Fruit fly (Drosophila melanogaster) whole organism, embryonic: Measurements from ENCODE around the gene orion.

Experiments used
- Bdp1 ChIP-seq: fragments of 200-800 bp; sonication (Bioruptor generic); optimal IDR thresholded peaks from 3 replicates; lab custom pipeline; 2016; ENCODE audit warnings: missing biosample characterization, missing genetic modification characterization
- BtbVII ChIP-seq: fragments of 200-800 bp; sonication (Bioruptor generic); optimal IDR thresholded peaks from 3 replicates; lab custom pipeline; 2017; ENCODE audit warnings: missing biosample characterization, mild to moderate bottlenecking, missing genetic modification characterization
- CG10209 ChIP-seq: fragments of 200-800 bp; sonication (Bioruptor generic); optimal IDR thresholded peaks from 3 replicates; lab custom pipeline; 2017; ENCODE audit warnings: missing biosample characterization, mild to moderate bottlenecking, missing genetic modification characterization, missing genetic modification reagents
- CG1024 ChIP-seq: fragments of 200-800 bp; sonication (Bioruptor generic); IDR thresholded peaks from 2 replicates; pipeline ENCODE4 v1.3.6; 2022; ENCODE audit warnings: missing biosample characterization, missing genetic modification characterization
- CG10431 ChIP-seq: fragments of 200-800 bp; sonication (Bioruptor generic); optimal IDR thresholded peaks from 3 replicates; lab custom pipeline; 2018; ENCODE audit warnings: missing biosample characterization, mild to moderate bottlenecking, missing genetic modification characterization
- CG10654 ChIP-seq: fragments of 200-800 bp; sonication (Bioruptor generic); optimal IDR thresholded peaks from 2 replicates; lab custom pipeline; 2016; ENCODE audit warnings: missing biosample characterization, missing genetic modification characterization
- CG11560 ChIP-seq: fragments of 200-800 bp; sonication (Bioruptor generic); IDR thresholded peaks from 3 replicates; pipeline ENCODE4 v1.3.6; 2022; ENCODE audit warnings: missing biosample characterization, missing genetic modification characterization
- CG11696 ChIP-seq: fragments of 200-800 bp; sonication (Bioruptor generic); IDR thresholded peaks from 2 replicates; pipeline ENCODE4 v1.3.6; 2022; ENCODE audit warnings: missing biosample characterization, missing genetic modification characterization
- CG12219 ChIP-seq: fragments of 200-800 bp; sonication (Bioruptor generic); optimal IDR thresholded peaks from 3 replicates; lab custom pipeline; 2018; ENCODE audit warnings: missing biosample characterization, mild to moderate bottlenecking, missing genetic modification characterization
- CG1233 ChIP-seq: fragments of 200-800 bp; sonication (Bioruptor generic); optimal IDR thresholded peaks from 4 replicates; lab custom pipeline; 2018; ENCODE audit warnings: missing biosample characterization, mild to moderate bottlenecking, missing genetic modification characterization
- CG15073 ChIP-seq: fragments of 200-800 bp; sonication (Bioruptor generic); optimal IDR thresholded peaks from 2 replicates; lab custom pipeline; 2016; ENCODE audit warnings: missing biosample characterization, missing genetic modification characterization
- CG17829 ChIP-seq: fragments of 200-800 bp; optimal IDR thresholded peaks from 2 replicates; lab custom pipeline; 2019; ENCODE audit warnings: missing biosample characterization, mild to moderate bottlenecking, missing genetic modification characterization, moderate library complexity
- CG17912 ChIP-seq: fragments of 200-800 bp; sonication (Bioruptor generic); optimal IDR thresholded peaks from 2 replicates; lab custom pipeline; 2018; ENCODE audit warnings: missing biosample characterization, mild to moderate bottlenecking, missing genetic modification characterization
- CG18262 ChIP-seq: fragments of 200-800 bp; optimal IDR thresholded peaks from 3 replicates; lab custom pipeline; 2019; ENCODE audit warnings: missing biosample characterization, mild to moderate bottlenecking, missing genetic modification characterization, moderate library complexity
- CG3407 ChIP-seq: fragments of 200-800 bp; sonication (Bioruptor generic); optimal IDR thresholded peaks from 2 replicates; lab custom pipeline; 2018; ENCODE audit warnings: missing biosample characterization, mild to moderate bottlenecking, missing genetic modification characterization
- CG3838 ChIP-seq: fragments of 200-800 bp; sonication (Bioruptor generic); optimal IDR thresholded peaks from 3 replicates; lab custom pipeline; 2016; ENCODE audit warnings: missing biosample characterization, missing genetic modification characterization
- CG5245 ChIP-seq: fragments of 200-800 bp; sonication (Bioruptor generic); optimal IDR thresholded peaks from 3 replicates; lab custom pipeline; 2016; ENCODE audit warnings: missing biosample characterization, missing genetic modification characterization
- CG8388 ChIP-seq: fragments of 200-800 bp; sonication (Bioruptor generic); optimal IDR thresholded peaks from 2 replicates; lab custom pipeline; 2019; ENCODE audit warnings: missing biosample characterization, mild to moderate bottlenecking, missing genetic modification characterization, moderate library complexity
- CG9215 ChIP-seq: fragments of 200-800 bp; sonication (Bioruptor generic); IDR thresholded peaks from 2 replicates; pipeline ENCODE4 v1.3.6; 2022; ENCODE audit warnings: missing biosample characterization, missing genetic modification characterization
- E2f2 ChIP-seq: fragments of 200-800 bp; sonication (Bioruptor generic); IDR thresholded peaks from 2 replicates; pipeline ENCODE4 v1.3.6; 2022; ENCODE audit warnings: missing biosample characterization, missing genetic modification characterization
- ERR ChIP-seq: fragments of 200-800 bp; sonication (Bioruptor generic); optimal IDR thresholded peaks from 2 replicates; lab custom pipeline; 2016; ENCODE audit warnings: missing biosample characterization, missing genetic modification characterization
- Ets65A ChIP-seq: fragments of 200-800 bp; sonication (Bioruptor generic); peaks from one replicate; lab custom pipeline; 2016; ENCODE audit warnings: missing biosample characterization, missing genetic modification characterization
- Fer1 ChIP-seq: fragments of 200-800 bp; sonication (Bioruptor generic); optimal IDR thresholded peaks from 2 replicates; lab custom pipeline; 2017; ENCODE audit warnings: missing biosample characterization, mild to moderate bottlenecking, missing genetic modification characterization
- GATAe ChIP-seq: fragments of 200-800 bp; sonication (Bioruptor generic); conservative IDR thresholded peaks from 2 replicates; pipeline ENCODE4 v1.3.6; 2022; ENCODE audit warnings: missing biosample characterization, missing genetic modification characterization
- Hand ChIP-seq: fragments of 200-800 bp; sonication (Bioruptor generic); optimal IDR thresholded peaks from 2 replicates; lab custom pipeline; 2017; ENCODE audit warnings: mild to moderate bottlenecking, missing biosample characterization, missing genetic modification reagents, missing genetic modification characterization
- Hmr ChIP-seq: fragments of 200-800 bp; sonication (Bioruptor generic); optimal IDR thresholded peaks from 3 replicates; lab custom pipeline; 2017; ENCODE audit warnings: mild to moderate bottlenecking, missing biosample characterization, missing genetic modification reagents, missing genetic modification characterization
- Hr78 ChIP-seq, 2 experiments: fragments of 200-800 bp in 1 of 2; fragments of >200 bp in 1 of 2; sonication (Bioruptor generic) in 1 of 2; optimal IDR thresholded peaks; 2 replicates each; lab custom pipeline; 2017 to 2019; ENCODE audit warnings: missing biosample characterization in 2 of 2, missing genetic modification characterization in 2 of 2, mild to moderate bottlenecking in 1 of 2, moderate library complexity in 1 of 2
- Jarid2 ChIP-seq: fragments of 200-800 bp; sonication (Bioruptor generic); optimal IDR thresholded peaks from 3 replicates; lab custom pipeline; 2017; ENCODE audit warnings: mild to moderate bottlenecking, missing biosample characterization, missing genetic modification reagents, missing genetic modification characterization
- Rx ChIP-seq: fragments of 200-800 bp; sonication (Bioruptor generic); IDR thresholded peaks from 2 replicates; pipeline ENCODE4 v1.3.6; 2022; ENCODE audit warnings: missing biosample characterization, missing genetic modification characterization
- Side ChIP-seq: fragments of 200-800 bp; sonication (Bioruptor generic); optimal IDR thresholded peaks from 2 replicates; lab custom pipeline; 2016; ENCODE audit warnings: missing biosample characterization, missing genetic modification characterization
- Sox100B ChIP-seq: fragments of 200-800 bp; sonication (Bioruptor generic); optimal IDR thresholded peaks from 3 replicates; lab custom pipeline; 2018; ENCODE audit warnings: missing biosample characterization, mild to moderate bottlenecking, missing genetic modification characterization
- aop ChIP-seq: fragments of 200-800 bp; sonication (Bioruptor generic); IDR thresholded peaks from 2 replicates; pipeline ENCODE4 v1.3.6; 2022; ENCODE audit warnings: missing biosample characterization, missing genetic modification characterization
- ara ChIP-seq: fragments of 200-800 bp; sonication (Bioruptor generic); IDR thresholded peaks from 2 replicates; pipeline ENCODE4 v1.3.6; 2022; ENCODE audit warnings: missing biosample characterization, missing genetic modification characterization
- caup ChIP-seq: fragments of 200-800 bp; sonication (Bioruptor generic); optimal IDR thresholded peaks from 3 replicates; lab custom pipeline; 2017; ENCODE audit warnings: missing biosample characterization, mild to moderate bottlenecking, missing genetic modification characterization, moderate library complexity; ENCODE audit not compliant: severe bottlenecking
- cwo ChIP-seq: fragments of 200-800 bp; sonication (Bioruptor generic); optimal IDR thresholded peaks from 3 replicates; lab custom pipeline; 2017; ENCODE audit warnings: missing biosample characterization, missing genetic modification characterization, mild to moderate bottlenecking, moderate library complexity, missing genetic modification reagents
- dpn ChIP-seq, 2 experiments: fragments of 200-800 bp; sonication (Bioruptor generic); optimal IDR thresholded peaks; 3 replicates each; lab custom pipeline; 2016; ENCODE audit warnings: missing biosample characterization in 2 of 2, missing genetic modification characterization in 2 of 2
- gcm ChIP-seq: fragments of 200-800 bp; sonication (Bioruptor generic); optimal IDR thresholded peaks from 2 replicates; lab custom pipeline; 2019; ENCODE audit warnings: missing biosample characterization, mild to moderate bottlenecking, missing genetic modification characterization, moderate library complexity
- gcm2 ChIP-seq: fragments of 200-800 bp; sonication (Bioruptor generic); optimal IDR thresholded peaks from 2 replicates; lab custom pipeline; 2016; ENCODE audit warnings: missing biosample characterization, missing genetic modification characterization
- gro ChIP-seq: fragments of 200-800 bp; sonication (Bioruptor generic); optimal IDR thresholded peaks from 2 replicates; lab custom pipeline; 2016; ENCODE audit warnings: missing biosample characterization, missing genetic modification characterization
- inv ChIP-seq: fragments of 200-800 bp; sonication (Bioruptor generic); IDR thresholded peaks from 2 replicates; pipeline ENCODE4 v1.3.6; 2022; ENCODE audit warnings: missing biosample characterization, missing genetic modification characterization; ENCODE audit not compliant: partially characterized antibody
- ken ChIP-seq: fragments of 200-800 bp; sonication (Bioruptor generic); IDR thresholded peaks from 3 replicates; pipeline ENCODE4 v1.3.6; 2022; ENCODE audit warnings: missing biosample characterization, missing genetic modification characterization
- luna ChIP-seq: fragments of 200-800 bp; sonication (Bioruptor generic); optimal IDR thresholded peaks from 2 replicates; lab custom pipeline; 2016; ENCODE audit warnings: missing biosample characterization, missing genetic modification characterization
- nerfin-2 ChIP-seq: fragments of 200-800 bp; sonication (Bioruptor generic); IDR thresholded peaks from 2 replicates; pipeline ENCODE4 v1.3.6; 2022; ENCODE audit warnings: missing biosample characterization, missing genetic modification characterization; ENCODE audit not compliant: partially characterized antibody
- ro ChIP-seq: fragments of 200-800 bp; sonication (Bioruptor generic); IDR thresholded peaks from 2 replicates; pipeline ENCODE4 v1.3.6; 2022; ENCODE audit warnings: missing biosample characterization, missing genetic modification characterization
- sqz ChIP-seq: fragments of 200-800 bp; sonication (Bioruptor generic); optimal IDR thresholded peaks from 3 replicates; lab custom pipeline; 2018; ENCODE audit warnings: missing biosample characterization, mild to moderate bottlenecking, missing genetic modification characterization
- tll ChIP-seq, 2 experiments: fragments of 200-800 bp in 1 of 2; fragments of >200 bp in 1 of 2; sonication (Bioruptor generic) in 1 of 2; optimal IDR thresholded peaks; 2 replicates each; lab custom pipeline; 2017 to 2019; ENCODE audit warnings: missing biosample characterization in 2 of 2, missing genetic modification characterization in 2 of 2, mild to moderate bottlenecking in 1 of 2, moderate library complexity in 1 of 2
- zen ChIP-seq: fragments of 200-800 bp; sonication (Bioruptor generic); optimal IDR thresholded peaks from 3 replicates; lab custom pipeline; 2018; ENCODE audit warnings: missing biosample characterization, mild to moderate bottlenecking, missing genetic modification characterization, moderate library complexity

The orion gene

DNA sequence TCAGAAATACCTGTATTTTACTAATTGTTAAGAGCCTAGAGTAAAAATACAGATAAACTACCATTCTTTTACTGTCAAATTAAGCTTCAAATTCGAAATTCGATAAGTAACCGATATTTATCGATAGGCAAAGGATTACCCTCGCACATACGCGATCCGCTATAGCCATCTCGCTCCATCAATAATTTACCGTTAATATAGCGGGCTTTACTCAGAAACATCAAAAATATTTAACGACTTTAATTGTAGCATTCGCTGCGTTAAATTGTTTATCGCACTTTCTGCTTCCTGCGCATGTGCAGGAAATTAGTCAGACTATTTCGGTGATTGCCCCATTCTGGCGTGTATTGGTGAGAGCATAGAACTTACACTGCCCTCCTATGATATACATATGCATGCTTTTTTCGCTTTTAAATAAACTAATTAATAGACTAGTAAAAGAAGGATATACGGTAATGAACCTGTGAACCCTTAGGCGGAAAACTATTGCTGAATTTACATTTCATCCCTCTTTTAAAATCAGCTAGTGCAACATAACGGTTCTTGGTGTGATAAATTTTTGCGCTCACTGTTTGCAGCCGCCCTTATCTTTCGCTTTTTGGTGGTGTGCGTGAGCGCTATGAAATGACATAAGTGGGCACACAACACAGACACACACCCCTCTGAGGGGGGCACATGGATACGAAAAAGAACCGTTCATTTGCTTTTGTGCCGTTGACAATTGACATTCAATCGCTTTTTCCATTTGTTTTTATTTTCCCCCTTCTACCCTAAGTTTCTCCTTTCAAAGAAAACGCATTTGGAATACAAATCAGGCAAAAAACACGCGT lies 38.3 kb downstream of the orion start, which contains the start of the genes dpr14 and spidey (continued):
- TF ChIP-seq CG11560 (tag; lab: Robert Waterston, UW) (peak; percentile 79; the same call in 2 of the 3 replicates), Rx (GFP tag; lab: Robert Waterston, UW) (peak; percentile 81), ERR (GFP tag; lab: Kevin White, UChicago) (peak; percentile 77), cwo (peak; percentile 87), CG10654 (peak; percentile 73), CG3407 (GFP tag; lab: Kevin White, UChicago) (peak; percentile 74), inv (GFP tag; lab: Robert Waterston, UW) (0 out of 2 replicates have a peak, but pooled peaks have one; percentile 21), CG12219 (GFP tag; lab: Kevin White, UChicago) (peak; percentile 89), Ets65A (GFP tag; lab: Kevin White, UChicago) (peak; percentile 97), GATAe (GFP tag; lab: Robert Waterston, UW) (peak; percentile 93), CG11696 (GFP tag; lab: Robert Waterston, UW) (peak; percentile 80), CG17912 (peak; percentile 49), ro (GFP tag; lab: Robert Waterston, UW) (peak; percentile 42; the same call in 1 of the 2 replicates), gcm (GFP tag; lab: Kevin White, UChicago) (peak; percentile 93), gro (GFP tag; lab: Kevin White, UChicago) (peak; percentile 92), CG10431 (GFP tag; lab: Kevin White, UChicago) (peak; percentile 75), CG17829 (tag; lab: Kevin White, UChicago) (peak; percentile 90), Jarid2 (GFP tag; lab: Kevin White, UChicago) (peak; percentile 74), CG1233 (GFP tag; lab: Kevin White, UChicago) (peak; percentile 85), E2f2 (GFP tag; lab: Robert Waterston, UW) (peak; percentile 66), gcm2 (GFP tag; lab: Kevin White, UChicago) (peak; percentile 81), nerfin-2 (0 out of 2 replicates have a peak, but pooled peaks have one; percentile 23), CG18262 (peak; percentile 90), Hmr (GFP tag; lab: Kevin White, UChicago) (peak; percentile 95), CG1024 (GFP tag; lab: Robert Waterston, UW) (peak; percentile 61), CG9215 (GFP tag; lab: Robert Waterston, UW) (peak; percentile 86), Hand (GFP tag; lab: Kevin White, UChicago) (peak; percentile 88), Hr78 (GFP tag; optimal IDR thresholded peaks at IDR 0.05; lab: Kevin White, UChicago) (peak in 1 of 2 experiments; percentile 75), CG5245 (GFP tag; lab: Kevin White, UChicago) (peak; percentile 74), zen (tag; lab: Kevin White, UChicago) (peak; percentile 73), BtbVII (GFP tag; lab: Kevin White, UChicago) (peak; percentile 91), caup (GFP tag; lab: Kevin White, UChicago) (peak; percentile 92), CG3838 (peak; percentile 62), CG15073 (GFP tag; lab: Kevin White, UChicago) (peak; percentile 59), dpn (GFP tag; optimal IDR thresholded peaks at IDR 0.05; lab: Kevin White, UChicago) (peak; percentile 87 to 92), aop (GFP tag; lab: Robert Waterston, UW) (peak; percentile 56; the same call in 1 of the 2 replicates), tll (GFP tag; optimal IDR thresholded peaks at IDR 0.05; lab: Kevin White, UChicago) (no peak), ken (GFP tag; lab: Robert Waterston, UW) (peak; percentile 87), Side (GFP tag; lab: Kevin White, UChicago) (peak; percentile 87), CG8388 (peak; percentile 100), luna (GFP tag; lab: Kevin White, UChicago) (peak; percentile 56), CG10209 (GFP tag; lab: Kevin White, UChicago) (peak; percentile 89), sqz (GFP tag; lab: Kevin White, UChicago) (peak; percentile 81), Fer1 (GFP tag; lab: Kevin White, UChicago) (peak; percentile 95), Sox100B (GFP tag; lab: Kevin White, UChicago) (peak; percentile 86), ara (peak; percentile 77), Bdp1 (peak; percentile 62)
